Fruit fly (Drosophila melanogaster) whole organism, prepupa: ENCODE data around the gene Trm7-32.

Experiments used
- Blimp-1 ChIP-seq: fragments of 200-800 bp; sonication (Bioruptor generic); optimal IDR thresholded peaks from 3 replicates; lab custom pipeline; 2017; ENCODE audit warnings: missing biosample characterization, missing genetic modification characterization, mild to moderate bottlenecking, moderate library complexity, missing genetic modification reagents
- CG10631 ChIP-seq: fragments of 200-800 bp; sonication (Bioruptor generic); optimal IDR thresholded peaks from 2 replicates; lab custom pipeline; 2016; ENCODE audit warnings: missing biosample characterization, missing genetic modification characterization
- CG10669 ChIP-seq: fragments of 200-800 bp; sonication (Bioruptor generic); optimal IDR thresholded peaks from 3 replicates; lab custom pipeline; 2018; ENCODE audit warnings: missing biosample characterization, mild to moderate bottlenecking, missing genetic modification characterization, moderate library complexity
- CG11294 ChIP-seq: fragments of 200-800 bp; sonication (Bioruptor generic); IDR thresholded peaks from 2 replicates; pipeline ENCODE4 v1.3.6; 2022; ENCODE audit warnings: missing biosample characterization, missing genetic modification characterization
- CG11762 ChIP-seq: fragments of 200-800 bp; sonication (Bioruptor generic); optimal IDR thresholded peaks from 3 replicates; lab custom pipeline; 2016; ENCODE audit warnings: missing biosample characterization, missing genetic modification characterization; ENCODE audit not compliant: insufficient read depth
- CG15336 ChIP-seq: fragments of 200-800 bp; sonication (Bioruptor generic); IDR thresholded peaks from 2 replicates; pipeline ENCODE4 v1.3.6; 2022; ENCODE audit warnings: missing biosample characterization, missing genetic modification characterization
- CG1621 ChIP-seq: fragments of 200-800 bp; sonication (Bioruptor generic); optimal IDR thresholded peaks from 3 replicates; lab custom pipeline; 2018; ENCODE audit warnings: missing biosample characterization, mild to moderate bottlenecking, missing genetic modification characterization
- CG3032 ChIP-seq: fragments of 200-800 bp; optimal IDR thresholded peaks from 2 replicates; lab custom pipeline; 2019; ENCODE audit warnings: missing biosample characterization, mild to moderate bottlenecking, missing genetic modification characterization, moderate library complexity
- CG31627 ChIP-seq: fragments of 200-800 bp; sonication (Bioruptor generic); optimal IDR thresholded peaks from 3 replicates; lab custom pipeline; 2016; ENCODE audit warnings: missing biosample characterization, missing genetic modification characterization
- CG32006 ChIP-seq: fragments of 200-800 bp; sonication (Bioruptor generic); optimal IDR thresholded peaks from 3 replicates; lab custom pipeline; 2017; ENCODE audit warnings: missing biosample characterization, mild to moderate bottlenecking, missing genetic modification characterization
- CG34406 ChIP-seq: fragments of 200-800 bp; sonication (Bioruptor generic); optimal IDR thresholded peaks from 3 replicates; lab custom pipeline; 2016; ENCODE audit warnings: missing biosample characterization, missing genetic modification characterization
- CG3919 ChIP-seq: fragments of 200-800 bp; sonication (Bioruptor generic); optimal IDR thresholded peaks from 3 replicates; lab custom pipeline; 2016; ENCODE audit warnings: missing biosample characterization, missing genetic modification characterization
- CG6163 ChIP-seq: fragments of 200-800 bp; sonication (Bioruptor generic); IDR thresholded peaks from 3 replicates; pipeline ENCODE4 v1.3.6; 2022; ENCODE audit warnings: missing biosample characterization, missing genetic modification characterization
- CG6276 ChIP-seq: fragments of 200-800 bp; sonication (Bioruptor generic); optimal IDR thresholded peaks from 2 replicates; lab custom pipeline; 2017; ENCODE audit warnings: missing biosample characterization, mild to moderate bottlenecking, missing genetic modification characterization
- CG6792 ChIP-seq: fragments of 200-800 bp; sonication (Bioruptor generic); optimal IDR thresholded peaks from 3 replicates; lab custom pipeline; 2016; ENCODE audit warnings: missing biosample characterization, missing genetic modification characterization
- CG6808 ChIP-seq: fragments of 200-800 bp; sonication (Bioruptor generic); optimal IDR thresholded peaks from 3 replicates; lab custom pipeline; 2017; ENCODE audit warnings: missing biosample characterization, missing genetic modification characterization, mild to moderate bottlenecking, moderate library complexity, missing genetic modification reagents
- CG6854 ChIP-seq: fragments of 200-800 bp; sonication (Bioruptor generic); optimal IDR thresholded peaks from 2 replicates; lab custom pipeline; 2017; ENCODE audit warnings: missing biosample characterization, mild to moderate bottlenecking, missing genetic modification characterization
- CG7368 ChIP-seq: fragments of 200-800 bp; sonication (Bioruptor generic); optimal IDR thresholded peaks from 3 replicates; lab custom pipeline; 2016; ENCODE audit warnings: missing biosample characterization, missing genetic modification characterization
- CG8119 ChIP-seq: fragments of 200-800 bp; sonication (Bioruptor generic); IDR thresholded peaks from 3 replicates; pipeline ENCODE4 v1.3.6; 2022; ENCODE audit warnings: missing biosample characterization, missing genetic modification characterization
- CG8319 ChIP-seq: fragments of 200-800 bp; sonication (Bioruptor generic); optimal IDR thresholded peaks from 3 replicates; lab custom pipeline; 2016; ENCODE audit warnings: missing biosample characterization, missing genetic modification characterization
- CG8632 ChIP-seq: fragments of 200-800 bp; sonication (Bioruptor generic); optimal IDR thresholded peaks from 3 replicates; lab custom pipeline; 2016; ENCODE audit warnings: missing biosample characterization, missing genetic modification characterization
- Eip75B ChIP-seq: fragments of 200-800 bp; sonication (Bioruptor generic); optimal IDR thresholded peaks from 3 replicates; lab custom pipeline; 2016; ENCODE audit warnings: missing biosample characterization, missing genetic modification characterization
- Eip78C ChIP-seq: fragments of 200-800 bp; sonication (Bioruptor generic); peaks from one replicate; lab custom pipeline; 2016; ENCODE audit warnings: missing biosample characterization, missing genetic modification characterization
- Eip93F ChIP-seq: fragments of 200-800 bp; sonication (Bioruptor generic); optimal IDR thresholded peaks from 2 replicates; lab custom pipeline; 2016; ENCODE audit warnings: missing biosample characterization, mild to moderate bottlenecking, missing genetic modification characterization
- Ets21C ChIP-seq: fragments of 200-800 bp; sonication (Bioruptor generic); optimal IDR thresholded peaks from 3 replicates; lab custom pipeline; 2016; ENCODE audit warnings: missing biosample characterization, missing genetic modification characterization
- Ets96B ChIP-seq: fragments of 200-800 bp; optimal IDR thresholded peaks from 2 replicates; lab custom pipeline; 2019; ENCODE audit warnings: missing biosample characterization, mild to moderate bottlenecking, missing genetic modification characterization, moderate library complexity
- Gug ChIP-seq: fragments of 200-800 bp; sonication (Bioruptor generic); IDR thresholded peaks from 2 replicates; pipeline ENCODE4 v1.3.6; 2022; ENCODE audit warnings: missing biosample characterization, missing genetic modification characterization
- Hr38 ChIP-seq: sonication (Bioruptor generic); optimal IDR thresholded peaks from 2 replicates; lab custom pipeline; 2016; ENCODE audit warnings: missing biosample characterization, missing genetic modification characterization
- Hr4 ChIP-seq: fragments of 200-800 bp; sonication (Bioruptor generic); optimal IDR thresholded peaks from 3 replicates; lab custom pipeline; 2016; ENCODE audit warnings: missing biosample characterization, missing genetic modification characterization
- Lpt ChIP-seq: fragments of 200-800 bp; sonication (Bioruptor generic); optimal IDR thresholded peaks from 3 replicates; lab custom pipeline; 2016; ENCODE audit warnings: missing biosample characterization, missing genetic modification characterization
- Met ChIP-seq: fragments of 200-800 bp; sonication (Bioruptor generic); optimal IDR thresholded peaks from 3 replicates; lab custom pipeline; 2016; ENCODE audit warnings: missing biosample characterization, missing genetic modification characterization
- OdsH ChIP-seq: fragments of 200-800 bp; sonication (Bioruptor generic); optimal IDR thresholded peaks from 3 replicates; lab custom pipeline; 2016; ENCODE audit warnings: missing biosample characterization, missing genetic modification characterization
- Smox ChIP-seq: fragments of 200-800 bp; sonication (Bioruptor generic); optimal IDR thresholded peaks from 3 replicates; lab custom pipeline; 2016; ENCODE audit warnings: missing biosample characterization, missing genetic modification characterization
- Sox102F ChIP-seq: fragments of 200-800 bp; sonication (Bioruptor generic); optimal IDR thresholded peaks from 2 replicates; lab custom pipeline; 2016; ENCODE audit warnings: missing biosample characterization, mild to moderate bottlenecking, missing genetic modification characterization
- Sox14 ChIP-seq: fragments of 200-800 bp; sonication (Bioruptor generic); optimal IDR thresholded peaks from 3 replicates; lab custom pipeline; 2016; ENCODE audit warnings: missing biosample characterization, missing genetic modification characterization
- Sox15 ChIP-seq: fragments of 200-800 bp; sonication (Bioruptor generic); optimal IDR thresholded peaks from 3 replicates; lab custom pipeline; 2016; ENCODE audit warnings: missing biosample characterization, missing genetic modification characterization
- achi ChIP-seq: fragments of 200-800 bp; sonication (Bioruptor generic); optimal IDR thresholded peaks from 3 replicates; lab custom pipeline; 2016; ENCODE audit warnings: missing biosample characterization, missing genetic modification characterization
- acj6 ChIP-seq: fragments of 200-800 bp; sonication (Bioruptor generic); optimal IDR thresholded peaks from 3 replicates; lab custom pipeline; 2016; ENCODE audit warnings: missing biosample characterization, missing genetic modification characterization
- cyc ChIP-seq: fragments of 200-800 bp; sonication (Bioruptor generic); optimal IDR thresholded peaks from 3 replicates; lab custom pipeline; 2016; ENCODE audit warnings: missing biosample characterization, missing genetic modification characterization
- dac ChIP-seq: fragments of 200-800 bp; sonication (Bioruptor generic); optimal IDR thresholded peaks from 2 replicates; lab custom pipeline; 2017; ENCODE audit warnings: missing biosample characterization, mild to moderate bottlenecking, missing genetic modification characterization
- dsx ChIP-seq: fragments of 200-800 bp; optimal IDR thresholded peaks from 3 replicates; lab custom pipeline; 2019; ENCODE audit warnings: missing biosample characterization, mild to moderate bottlenecking, missing genetic modification characterization, moderate library complexity; ENCODE audit not compliant: poor library complexity, severe bottlenecking
- esn ChIP-seq: fragments of 200-800 bp; sonication (Bioruptor generic); optimal IDR thresholded peaks from 2 replicates; lab custom pipeline; 2016; ENCODE audit warnings: missing biosample characterization, mild to moderate bottlenecking, missing genetic modification characterization, moderate library complexity
- fd85E ChIP-seq: fragments of 200-800 bp; sonication (Bioruptor generic); optimal IDR thresholded peaks from 3 replicates; lab custom pipeline; 2016; ENCODE audit warnings: missing biosample characterization, missing genetic modification characterization
- fkh ChIP-seq: fragments of 200-800 bp; sonication (Bioruptor generic); optimal IDR thresholded peaks from 3 replicates; lab custom pipeline; 2017; ENCODE audit warnings: missing biosample characterization, mild to moderate bottlenecking, missing genetic modification characterization, moderate library complexity
- lz ChIP-seq: fragments of 200-800 bp; sonication (Bioruptor generic); optimal IDR thresholded peaks from 3 replicates; lab custom pipeline; 2016; ENCODE audit warnings: missing biosample characterization, missing genetic modification characterization
- net ChIP-seq: fragments of 200-800 bp; sonication (Bioruptor generic); optimal IDR thresholded peaks from 3 replicates; lab custom pipeline; 2016; ENCODE audit warnings: missing biosample characterization, missing genetic modification characterization
- pdm3 ChIP-seq: fragments of 200-800 bp; sonication (Bioruptor generic); optimal IDR thresholded peaks from 3 replicates; lab custom pipeline; 2016; ENCODE audit warnings: missing biosample characterization, missing genetic modification characterization
- salr ChIP-seq, 2 experiments: fragments of 200-800 bp; sonication (Bioruptor generic); optimal IDR thresholded peaks; 3 replicates each; lab custom pipeline; 2016 to 2018; ENCODE audit warnings: missing biosample characterization in 2 of 2, missing genetic modification characterization in 2 of 2, mild to moderate bottlenecking in 1 of 2
- spab ChIP-seq: fragments of 200-800 bp; sonication (Bioruptor generic); optimal IDR thresholded peaks from 2 replicates; lab custom pipeline; 2017; ENCODE audit warnings: missing biosample characterization, mild to moderate bottlenecking, missing genetic modification characterization, missing genetic modification reagents
- ss ChIP-seq, 2 experiments: fragments of 200-800 bp; sonication (Bioruptor generic); optimal IDR thresholded peaks; 2 replicates in 1 of 2; 3 replicates in 1 of 2; lab custom pipeline; 2017 to 2018; ENCODE audit warnings: mild to moderate bottlenecking in 2 of 2, missing biosample characterization in 2 of 2, missing genetic modification characterization in 2 of 2, moderate library complexity in 1 of 2
- svp ChIP-seq: fragments of 200-800 bp; sonication (Bioruptor generic); peaks from one replicate; lab custom pipeline; 2016; ENCODE audit warnings: missing biosample characterization, missing genetic modification characterization
- topi ChIP-seq: fragments of 200-800 bp; sonication (Bioruptor generic); optimal IDR thresholded peaks from 3 replicates; lab custom pipeline; 2016; ENCODE audit warnings: missing biosample characterization, missing genetic modification characterization
- vri ChIP-seq: fragments of 200-800 bp; sonication (Bioruptor generic); optimal IDR thresholded peaks from 3 replicates; lab custom pipeline; 2016; ENCODE audit warnings: missing biosample characterization, mild to moderate bottlenecking, missing genetic modification characterization

The Trm7-32 gene

DNA sequence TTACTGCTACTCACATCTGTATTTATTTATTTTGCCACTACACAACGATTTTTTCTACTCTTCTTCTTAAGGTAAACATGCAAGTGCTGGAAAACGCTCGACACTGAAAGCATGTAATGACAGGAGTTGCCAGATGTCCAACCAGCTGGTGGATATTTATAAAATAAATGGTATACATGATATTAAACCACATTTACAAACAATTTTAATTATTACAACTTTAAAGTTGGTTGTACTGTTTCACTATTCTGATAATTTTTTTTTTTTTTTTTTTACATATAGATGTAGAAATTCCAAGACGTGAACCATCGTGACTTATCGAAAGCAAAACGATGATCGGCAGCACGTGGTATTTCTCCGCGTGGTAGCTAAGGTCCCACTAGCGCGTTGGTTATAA is 39.4 kb downstream of the Trm7-32 start, which contains the start of the genes Keap1 and kuk:
Gene Keap1, minus strand, starts transcription at position 87 of the 397 bp plus-strand sequence.
Gene kuk, plus strand, starts transcription at position 386 of the 397 bp plus-strand sequence.
- TF ChIP-seq dsx (GFP tag; lab: Kevin White, UChicago) (no peak), CG15336 (no peak), Eip75B (GFP tag; lab: Kevin White, UChicago) (peak; percentile 24), ss (GFP tag; optimal IDR thresholded peaks at IDR 0.05; lab: Kevin White, UChicago) (no peak), CG8632 (GFP tag; lab: Kevin White, UChicago) (no peak), Lpt (peak; percentile 23), Eip93F (GFP tag; lab: Kevin White, UChicago) (peak; percentile 43), Gug (GFP tag; lab: Robert Waterston, UW) (peak; percentile 48; the same call in 1 of the 2 replicates), CG3919 (GFP tag; lab: Kevin White, UChicago) (peak; percentile 41), CG8319 (GFP tag; lab: Kevin White, UChicago) (peak; percentile 19), pdm3 (GFP tag; lab: Kevin White, UChicago) (peak; percentile 60), CG34406 (peak; percentile 42), Blimp-1 (no peak), fd85E (no peak), OdsH (peak; percentile 65), Smox (GFP tag; lab: Kevin White, UChicago) (peak; percentile 66), vri (peak; percentile 68), Hr38 (GFP tag; lab: Kevin White, UChicago) (no peak), fkh (GFP tag; lab: Kevin White, UChicago) (peak; percentile 99), Ets96B (tag; lab: Kevin White, UChicago) (no peak), acj6 (GFP tag; lab: Kevin White, UChicago) (peak; percentile 57), Hr4 (GFP tag; lab: Kevin White, UChicago) (peak; percentile 38), CG6276 (no peak), Met (GFP tag; lab: Kevin White, UChicago) (peak; percentile 71), Sox14 (GFP tag; lab: Kevin White, UChicago) (peak; percentile 84), Sox15 (GFP tag; lab: Kevin White, UChicago) (peak; percentile 17), CG6808 (GFP tag; lab: Kevin White, UChicago) (peak; percentile 31), CG6163 (peak; percentile 38; the same call in 1 of the 3 replicates), spab (GFP tag; lab: Kevin White, UChicago) (no peak), CG11762 (peak; percentile 17), salr (GFP tag; optimal IDR thresholded peaks at IDR 0.05; lab: Kevin White, UChicago) (no peak), Eip78C (GFP tag; lab: Kevin White, UChicago) (peak; percentile 27), CG8119 (GFP tag; lab: Robert Waterston, UW) (no peak), CG11294 (no peak), Ets21C (GFP tag; lab: Kevin White, UChicago) (peak; percentile 44), CG10669 (GFP tag; lab: Kevin White, UChicago) (no peak), CG6792 (GFP tag; lab: Kevin White, UChicago) (peak; percentile 8), CG6854 (GFP tag; lab: Kevin White, UChicago) (no peak), cyc (GFP tag; lab: Kevin White, UChicago) (peak; percentile 43), Sox102F (peak; percentile 36), achi (GFP tag; lab: Kevin White, UChicago) (peak; percentile 17), CG31627 (peak; percentile 65), CG7368 (no peak), esn (GFP tag; lab: Kevin White, UChicago) (peak; percentile 69), lz (peak; percentile 70), dac (GFP tag; lab: Kevin White, UChicago) (no peak), CG1621 (tag; lab: Kevin White, UChicago) (no peak), CG32006 (peak; percentile 21), CG3032 (tag; lab: Kevin White, UChicago) (peak; percentile 35), svp (GFP tag; lab: Kevin White, UChicago) (no peak), topi (peak; percentile 19), CG10631 (peak; percentile 54), net (GFP tag; lab: Kevin White, UChicago) (no peak)
